Fruit fly (Drosophila melanogaster) whole organism, wandering third instar larva: ENCODE results near the gene Lsp2.

ENCODE experiments used
- CG32264 ChIP-seq: fragments of 200-800 bp; sonication (Bioruptor generic); optimal IDR thresholded peaks from 2 replicates; lab custom pipeline; 2016; ENCODE audit warnings: missing biosample characterization, missing genetic modification characterization
- brk ChIP-seq: fragments of 200-800 bp; sonication (Bioruptor generic); optimal IDR thresholded peaks from 2 replicates; lab custom pipeline; 2016; ENCODE audit warnings: missing biosample characterization, mild to moderate bottlenecking, missing genetic modification characterization
- dl ChIP-seq, 2 experiments: fragments of 175-275, 200-275 bp in 1 of 2; fragments of 200-275 bp in 1 of 2; sonication (Bioruptor generic); optimal IDR thresholded peaks; lab custom pipeline; 2018; ENCODE audit warnings: mild to moderate bottlenecking in 2 of 2, missing biosample characterization in 2 of 2, missing genetic modification characterization in 2 of 2, moderate library complexity in 2 of 2; ENCODE audit not compliant: partially characterized antibody in 2 of 2, insufficient read depth in 1 of 2
- fru ChIP-seq: fragments of 200-800 bp; sonication (Bioruptor generic); optimal IDR thresholded peaks from 3 replicates; lab custom pipeline; 2016; ENCODE audit warnings: missing biosample characterization, mild to moderate bottlenecking, missing genetic modification characterization
- rgr ChIP-seq: fragments of 200-800 bp; sonication (Bioruptor generic); optimal IDR thresholded peaks from 3 replicates; lab custom pipeline; 2016; ENCODE audit warnings: missing biosample characterization, mild to moderate bottlenecking, missing genetic modification characterization

DNA sequence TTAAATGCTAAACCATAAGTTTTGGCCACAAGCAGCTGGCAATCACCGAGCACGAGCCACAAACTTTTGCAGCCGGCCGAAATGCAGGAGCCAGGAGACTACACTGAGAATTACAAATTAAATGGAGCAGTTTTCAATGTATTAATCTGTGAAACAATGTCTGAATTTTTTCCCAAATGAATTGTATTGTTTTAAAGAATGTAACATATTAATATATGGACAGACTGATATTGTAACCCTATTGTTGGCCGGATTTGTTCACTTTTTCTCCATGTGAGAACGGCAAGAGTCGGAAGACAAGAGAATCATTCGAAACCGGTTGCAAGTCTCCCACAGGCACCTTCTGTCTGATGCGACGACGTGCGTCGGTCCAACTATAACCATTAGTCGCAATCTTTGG lies 14.1 kb upstream of the Lsp2 start:
- TF ChIP-seq dl (GFP tag; optimal IDR thresholded peaks at IDR 0.05; lab: Kevin White, UChicago; ENCODE audit: insufficient read depth in 1 of 2, partially characterized antibody in 2 of 2) (no peak), CG32264 (peak; percentile 82), rgr (GFP tag; lab: Kevin White, UChicago) (peak; percentile 91), fru (GFP tag; lab: Kevin White, UChicago) (peak; percentile 94), brk (GFP tag; lab: Kevin White, UChicago) (peak; percentile 86)
